Worm (Caenorhabditis elegans) whole organism, L2 larva: ENCODE results near the gene T09D3.3.
A peak's percentile ranks its signal among the peaks of the same experiment; 100 is the strongest.

Source experiments
- aly-2 ChIP-seq: fragments of 150-350 bp; optimal IDR thresholded peaks from 2 replicates; lab custom pipeline; 2014; ENCODE audit warnings: missing biosample characterization, missing genetic modification characterization
- blmp-1 ChIP-seq: sonication (generic microtip); optimal IDR thresholded peaks from 2 replicates; lab custom pipeline; 2017; ENCODE audit warnings: missing genetic modification characterization, mild to moderate bottlenecking, missing compliant biosample characterization, antibody characterized with exemption, moderate library complexity; ENCODE audit not compliant: insufficient read depth
- lin-13 ChIP-seq: fragments of 150-350 bp; optimal IDR thresholded peaks from 2 replicates; lab custom pipeline; 2014; ENCODE audit warnings: missing biosample characterization, missing genetic modification reagents, missing genetic modification characterization
- lsy-2 ChIP-seq, 2 experiments: fragments of 150-350 bp in 1 of 2; sonication (generic microtip) in 1 of 2; optimal IDR thresholded peaks; 2 replicates each; lab custom pipeline; 2014 to 2017; ENCODE audit warnings: missing biosample characterization in 2 of 2, missing genetic modification characterization in 2 of 2
- mdl-1 ChIP-seq, 2 experiments: fragments of 150-350 bp in 1 of 2; sonication (generic microtip) in 1 of 2; optimal IDR thresholded peaks; 2 replicates each; lab custom pipeline; 2017; ENCODE audit warnings: missing biosample characterization in 2 of 2, missing genetic modification characterization in 2 of 2
- sem-4 ChIP-seq: fragments of 150-350 bp; optimal IDR thresholded peaks from 2 replicates; lab custom pipeline; 2014; ENCODE audit warnings: missing biosample characterization, missing genetic modification reagents, missing genetic modification characterization
- skn-1 ChIP-seq: sonication (generic microtip); optimal IDR thresholded peaks from 2 replicates; lab custom pipeline; 2017; ENCODE audit warnings: missing biosample characterization, missing genetic modification characterization
- snpc-4 ChIP-seq: fragments of 150-350 bp; optimal IDR thresholded peaks from 2 replicates; lab custom pipeline; 2014; ENCODE audit warnings: missing biosample characterization, missing genetic modification characterization
- ztf-1 ChIP-seq: fragments of 200-800 bp; sonication (Bioruptor generic); conservative IDR thresholded peaks from 2 replicates; pipeline ENCODE4 v1.3.6; 2022; ENCODE audit warnings: missing genetic modification characterization, missing compliant biosample characterization

DNA sequence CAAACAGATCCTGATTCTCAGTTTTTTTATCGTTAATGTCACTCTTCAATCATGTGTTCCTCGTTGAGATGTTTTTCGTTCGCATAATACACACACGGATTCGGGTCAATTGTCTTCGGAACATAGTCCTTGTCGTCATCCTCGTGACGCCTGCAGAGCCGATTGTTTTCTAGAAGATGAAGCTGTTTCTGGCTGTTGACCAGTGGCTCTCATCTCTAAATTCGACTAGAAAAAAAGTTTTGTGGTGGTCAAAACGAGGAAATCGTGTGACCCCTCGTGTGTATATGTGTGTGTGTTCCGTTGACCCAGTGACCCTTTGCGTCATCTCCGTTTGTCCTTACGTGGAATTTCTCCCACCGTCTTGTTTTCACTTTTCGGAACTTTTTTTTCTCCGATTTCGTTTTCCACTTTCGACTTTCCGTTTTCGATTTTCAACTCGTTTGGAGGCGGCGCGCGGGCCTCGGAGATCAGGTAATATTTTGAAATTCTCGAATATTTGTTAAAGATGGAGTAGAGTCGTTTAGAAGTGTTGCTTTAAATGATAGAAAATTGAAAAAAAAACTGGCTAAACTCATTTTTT is 36.6 kb upstream of the T09D3.3 start, which contains the start of gene C35A11.2:
- TF ChIP-seq lin-13, result no peak
- TF ChIP-seq blmp-1 (tag; lab: Kevin White, UChicago), result peak; percentile 80
- no peak for TF ChIP-seq skn-1 (tag; lab: Kevin White, UChicago)
- no peak for TF ChIP-seq sem-4
- no peak for TF ChIP-seq mdl-1 (tag; optimal IDR thresholded peaks at IDR 0.05; lab: Kevin White, UChicago)
- no peak for TF ChIP-seq lsy-2 (tag; optimal IDR thresholded peaks at IDR 0.05; lab: Kevin White, UChicago)
- no peak for TF ChIP-seq ztf-1
- no peak for TF ChIP-seq aly-2 (tag; lab: Kevin White, UChicago)
- no peak for TF ChIP-seq snpc-4 (tag; lab: Kevin White, UChicago)
